Fruit fly (Drosophila melanogaster): Measurements from ENCODE around the gene ct.

The ct gene

DNA sequence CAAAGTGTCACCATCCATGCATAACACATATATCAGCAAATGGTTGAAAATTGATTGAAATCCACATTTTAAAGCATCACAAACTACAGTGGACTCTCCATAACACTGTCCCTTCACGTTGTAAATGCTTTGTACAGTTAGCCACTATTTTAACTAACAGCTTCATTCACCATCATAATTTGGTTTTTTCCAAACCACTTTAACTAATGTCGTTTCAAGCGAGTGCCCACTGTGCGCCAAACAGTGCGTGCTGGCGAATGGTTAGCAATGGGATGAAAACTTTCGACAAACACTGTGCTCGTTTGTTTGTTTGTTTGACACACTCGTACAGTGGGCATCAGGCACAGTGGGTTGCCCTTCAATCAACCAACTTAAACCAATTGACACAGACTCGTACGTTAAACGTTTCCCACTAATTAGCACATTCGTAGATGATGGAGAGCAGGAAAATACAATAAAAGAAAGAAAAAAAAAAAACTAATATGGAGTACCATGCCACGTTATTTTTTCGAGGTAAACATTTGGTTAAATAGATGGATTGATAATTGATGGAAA lies 92.1 kb downstream of the ct start:
- TF ChIP-seq CG7101 (tag; optimal IDR thresholded peaks at IDR 0.05) (peak; percentile 95), ovo (GFP tag; optimal IDR thresholded peaks at IDR 0.05) (peak; percentile 12), CG7045 (GFP tag; optimal IDR thresholded peaks at IDR 0.05) (peak; percentile 84), toe (GFP tag; optimal IDR thresholded peaks at IDR 0.05) (peak; percentile 84), cic (GFP tag; optimal IDR thresholded peaks at IDR 0.05) (peak; percentile 48), tj (GFP tag; optimal IDR thresholded peaks at IDR 0.05) (peak; percentile 74), kay (GFP tag; ENCODE audit: borderline replicate concordance) (no peak), CG12768 (GFP tag; optimal IDR thresholded peaks at IDR 0.05) (peak; percentile 91), CG1620 (GFP tag; optimal IDR thresholded peaks at IDR 0.05) (peak; percentile 90), CG14711 (tag; optimal IDR thresholded peaks at IDR 0.05) (peak; percentile 90), Clk (GFP tag; optimal IDR thresholded peaks at IDR 0.05) (peak; percentile 83), Hr96 (GFP tag; optimal IDR thresholded peaks at IDR 0.05) (peak; percentile 82), CG5204 (GFP tag; optimal IDR thresholded peaks at IDR 0.05) (peak; percentile 91), pad (GFP tag; optimal IDR thresholded peaks at IDR 0.05) (peak; percentile 84), CG11617 (GFP tag; optimal IDR thresholded peaks at IDR 0.05) (peak; percentile 52), Crg-1 (GFP tag; optimal IDR thresholded peaks at IDR 0.05) (peak; percentile 86), cnc (optimal IDR thresholded peaks at IDR 0.05) (no peak), CG33017 (tag; optimal IDR thresholded peaks at IDR 0.05) (peak; percentile 89), bab1 (GFP tag; optimal IDR thresholded peaks at IDR 0.05) (peak; percentile 87), Mnt (GFP tag; optimal IDR thresholded peaks at IDR 0.05) (peak; percentile 81)

DNA sequence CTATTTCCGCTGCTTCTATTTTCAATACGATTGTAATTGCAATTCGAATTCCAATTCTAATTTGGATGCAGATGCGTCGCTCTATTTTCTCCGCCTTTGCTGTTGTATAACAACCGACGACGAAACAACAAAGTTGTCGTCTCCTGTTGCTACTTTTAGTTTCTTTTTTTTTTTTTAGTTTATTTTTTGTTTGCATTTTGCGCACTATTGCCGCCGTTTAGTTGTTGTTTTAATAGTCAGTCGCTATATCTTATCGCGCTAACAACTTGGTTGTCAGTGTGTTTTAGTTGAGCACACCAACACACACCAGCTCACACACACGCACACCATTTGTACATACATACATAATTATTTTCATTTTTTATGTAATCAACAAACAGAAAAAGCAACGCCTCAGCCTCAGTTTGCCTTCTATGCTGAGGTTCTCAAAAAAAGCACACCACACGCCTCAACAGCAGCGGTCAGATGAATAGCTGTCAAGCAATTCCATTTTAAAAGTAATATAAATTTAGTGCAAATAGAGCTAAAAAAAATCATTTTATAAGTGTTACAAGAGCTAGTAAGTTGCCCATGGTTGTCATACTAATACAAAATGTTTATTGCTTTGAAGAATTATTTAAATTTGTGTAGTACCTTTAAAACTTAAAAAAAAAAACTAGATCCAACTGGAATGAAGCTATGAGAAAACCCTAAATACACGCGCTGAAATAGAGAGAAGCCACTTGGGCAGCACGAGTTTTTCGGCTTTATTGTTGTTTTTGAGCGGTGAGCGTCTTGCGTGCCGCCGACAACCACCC lies 93.3 kb downstream of the ct start:
- TF ChIP-seq Hr96 (GFP tag; optimal IDR thresholded peaks at IDR 0.05), result no peak
- TF ChIP-seq Crg-1 (GFP tag; optimal IDR thresholded peaks at IDR 0.05), result no peak
- peak; percentile 21 for TF ChIP-seq ovo (GFP tag; optimal IDR thresholded peaks at IDR 0.05)
- peak; percentile 16 for TF ChIP-seq cic (GFP tag; optimal IDR thresholded peaks at IDR 0.05)
- TF ChIP-seq tj (GFP tag; optimal IDR thresholded peaks at IDR 0.05), result peak; percentile 26
- TF ChIP-seq CG1620 (GFP tag; optimal IDR thresholded peaks at IDR 0.05), result peak; percentile 20
- peak; percentile 40 for TF ChIP-seq CG14711 (tag; optimal IDR thresholded peaks at IDR 0.05)
- peak; percentile 15 for TF ChIP-seq Mnt (GFP tag; optimal IDR thresholded peaks at IDR 0.05)
- no peak for TF ChIP-seq Clk (GFP tag; optimal IDR thresholded peaks at IDR 0.05)
- TF ChIP-seq CG11617 (GFP tag; optimal IDR thresholded peaks at IDR 0.05), result peak; percentile 10
- no peak for TF ChIP-seq bab1 (GFP tag; optimal IDR thresholded peaks at IDR 0.05)
- peak; percentile 43 for TF ChIP-seq CG33017 (tag; optimal IDR thresholded peaks at IDR 0.05)
- TF ChIP-seq toe (GFP tag; optimal IDR thresholded peaks at IDR 0.05), result no peak
- TF ChIP-seq pad (GFP tag; optimal IDR thresholded peaks at IDR 0.05), result peak; percentile 41
- TF ChIP-seq kay (GFP tag; ENCODE audit: borderline replicate concordance), result no peak
- TF ChIP-seq CG5204 (GFP tag; optimal IDR thresholded peaks at IDR 0.05), result no peak
- no peak for TF ChIP-seq CG7045 (GFP tag; optimal IDR thresholded peaks at IDR 0.05)
- no peak for TF ChIP-seq cnc (optimal IDR thresholded peaks at IDR 0.05)
- peak; percentile 31 for TF ChIP-seq CG12768 (GFP tag; optimal IDR thresholded peaks at IDR 0.05)
- TF ChIP-seq CG7101 (tag; optimal IDR thresholded peaks at IDR 0.05), result peak; percentile 69

DNA sequence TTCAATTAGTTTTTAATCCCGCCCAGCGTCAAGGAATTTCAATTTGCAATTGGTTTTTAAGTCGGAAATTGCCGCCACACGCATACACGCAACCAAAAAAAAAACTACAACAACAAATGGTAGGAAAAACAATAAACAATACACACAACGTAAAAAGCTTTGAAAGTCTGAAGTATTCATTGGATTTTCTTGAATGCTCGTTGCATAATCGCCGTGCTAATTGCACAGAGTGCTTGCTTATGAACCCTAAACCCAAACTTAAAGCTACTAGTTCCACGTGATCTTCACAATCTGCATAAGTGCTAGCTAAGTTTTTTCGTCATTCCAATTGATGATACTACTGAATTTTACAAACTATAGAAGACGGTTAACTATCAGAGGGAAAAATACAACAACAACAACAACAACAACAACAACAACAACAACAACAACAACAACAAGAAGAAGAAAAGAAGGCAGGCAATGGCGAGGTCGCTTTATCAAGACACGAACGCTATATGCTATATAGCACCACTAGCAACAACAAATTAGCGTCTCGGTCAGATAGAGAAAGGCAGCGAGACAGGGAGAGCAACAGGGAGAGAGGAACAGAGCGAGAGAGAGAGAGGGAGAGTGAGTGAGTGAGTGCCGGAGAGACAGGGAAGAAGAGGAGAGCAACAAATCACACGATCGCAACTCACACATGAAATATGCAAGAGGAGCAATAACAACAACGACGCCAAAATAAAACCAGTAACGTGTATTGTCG lies 94.1 kb downstream of the ct start:
- TF ChIP-seq cnc (optimal IDR thresholded peaks at IDR 0.05) (no peak), CG7045 (GFP tag; optimal IDR thresholded peaks at IDR 0.05) (no peak), tj (GFP tag; optimal IDR thresholded peaks at IDR 0.05) (peak; percentile 74), Crg-1 (GFP tag; optimal IDR thresholded peaks at IDR 0.05) (peak; percentile 4), kay (GFP tag; ENCODE audit: borderline replicate concordance) (no peak), Hr96 (GFP tag; optimal IDR thresholded peaks at IDR 0.05) (peak; percentile 30), CG1620 (GFP tag; optimal IDR thresholded peaks at IDR 0.05) (peak; percentile 43), CG12768 (GFP tag; optimal IDR thresholded peaks at IDR 0.05) (no peak), Clk (GFP tag; optimal IDR thresholded peaks at IDR 0.05) (no peak), Mnt (GFP tag; optimal IDR thresholded peaks at IDR 0.05) (peak; percentile 85), CG33017 (tag; optimal IDR thresholded peaks at IDR 0.05) (no peak), CG11617 (GFP tag; optimal IDR thresholded peaks at IDR 0.05) (no peak), ovo (GFP tag; optimal IDR thresholded peaks at IDR 0.05) (peak; percentile 28), toe (GFP tag; optimal IDR thresholded peaks at IDR 0.05) (no peak), CG5204 (GFP tag; optimal IDR thresholded peaks at IDR 0.05) (no peak), pad (GFP tag; optimal IDR thresholded peaks at IDR 0.05) (peak; percentile 33), bab1 (GFP tag; optimal IDR thresholded peaks at IDR 0.05) (no peak), CG14711 (tag; optimal IDR thresholded peaks at IDR 0.05) (no peak), cic (GFP tag; optimal IDR thresholded peaks at IDR 0.05) (peak; percentile 79), CG7101 (tag; optimal IDR thresholded peaks at IDR 0.05) (peak; percentile 55)

DNA sequence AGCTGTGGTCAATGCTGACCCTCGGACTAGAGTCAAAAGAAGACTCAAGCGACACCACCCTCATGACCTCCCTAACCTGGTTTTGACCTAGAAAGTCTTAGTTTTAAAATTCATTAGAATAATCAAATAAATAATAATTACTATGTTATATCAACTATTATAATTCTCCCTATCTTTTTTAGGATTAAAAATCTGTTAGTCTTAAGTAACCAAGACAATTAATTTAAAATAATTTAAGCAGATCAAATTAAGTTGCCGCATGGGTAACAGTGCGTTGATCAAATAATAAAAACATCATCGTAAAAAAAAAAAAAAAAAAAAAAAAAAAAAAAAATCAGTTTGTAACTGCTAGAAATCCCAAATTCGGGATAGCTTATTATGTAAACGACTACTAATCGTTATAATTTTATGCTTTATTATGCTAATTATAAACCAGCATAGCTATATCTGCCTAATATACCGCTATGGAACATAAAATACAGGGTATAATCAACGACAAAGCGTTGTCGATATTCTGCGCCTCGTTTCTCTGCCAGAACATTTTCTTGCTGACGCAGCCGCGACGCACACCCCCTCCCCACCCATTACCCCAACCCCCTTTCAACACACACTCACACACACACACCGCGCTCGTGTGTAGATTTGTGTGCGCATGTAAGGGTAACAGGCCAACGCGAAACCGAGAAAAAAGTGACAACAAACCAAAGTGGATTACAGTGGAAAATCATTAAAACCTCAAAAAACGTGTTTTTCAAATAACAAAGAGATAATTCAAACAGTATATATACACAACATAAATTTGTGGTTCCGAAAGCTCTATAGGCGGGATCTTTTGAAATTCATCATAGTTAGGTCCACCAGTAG lies 95.0 kb downstream of the ct start:
- TF ChIP-seq CG1620 (GFP tag; optimal IDR thresholded peaks at IDR 0.05) (peak; percentile 62), CG11617 (GFP tag; optimal IDR thresholded peaks at IDR 0.05) (peak; percentile 79), pad (GFP tag; optimal IDR thresholded peaks at IDR 0.05) (peak; percentile 75), CG12768 (GFP tag; optimal IDR thresholded peaks at IDR 0.05) (peak; percentile 63), Crg-1 (GFP tag; optimal IDR thresholded peaks at IDR 0.05) (peak; percentile 57), CG33017 (tag; optimal IDR thresholded peaks at IDR 0.05) (peak; percentile 61), cic (GFP tag; optimal IDR thresholded peaks at IDR 0.05) (peak; percentile 70), bab1 (GFP tag; optimal IDR thresholded peaks at IDR 0.05) (peak; percentile 96), Hr96 (GFP tag; optimal IDR thresholded peaks at IDR 0.05) (peak; percentile 74), CG7101 (tag; optimal IDR thresholded peaks at IDR 0.05) (peak; percentile 89), Clk (GFP tag; optimal IDR thresholded peaks at IDR 0.05) (peak; percentile 3), CG7045 (GFP tag; optimal IDR thresholded peaks at IDR 0.05) (peak; percentile 34), tj (GFP tag; optimal IDR thresholded peaks at IDR 0.05) (peak; percentile 100), CG5204 (GFP tag; optimal IDR thresholded peaks at IDR 0.05) (peak; percentile 20), CG14711 (tag; optimal IDR thresholded peaks at IDR 0.05) (peak; percentile 75), Mnt (GFP tag; optimal IDR thresholded peaks at IDR 0.05) (peak; percentile 82)

Measured in whole organism, adult.